Fruit fly (Drosophila melanogaster) whole organism, pupa: Measurements from ENCODE around the gene CG4998.

ENCODE experiments used
- CG14655 ChIP-seq: fragments of 200-800 bp; sonication (Bioruptor generic); optimal IDR thresholded peaks from 3 replicates; lab custom pipeline; 2017; ENCODE audit warnings: mild to moderate bottlenecking, missing biosample characterization, missing genetic modification reagents, missing genetic modification characterization
- CG15710 ChIP-seq: fragments of 200-800 bp; sonication (Bioruptor generic); optimal IDR thresholded peaks from 2 replicates; lab custom pipeline; 2018; ENCODE audit warnings: missing biosample characterization, mild to moderate bottlenecking, missing genetic modification characterization, moderate library complexity
- CG32121 ChIP-seq: fragments of 200-800 bp; sonication (Bioruptor generic); IDR thresholded peaks from 2 replicates; pipeline ENCODE4 v1.3.6; 2022; ENCODE audit warnings: missing biosample characterization, missing genetic modification characterization
- CG4496 ChIP-seq: fragments of 200-800 bp; sonication (Bioruptor generic); IDR thresholded peaks from 3 replicates; pipeline ENCODE4 v1.3.6; 2022; ENCODE audit warnings: missing biosample characterization, missing genetic modification characterization
- Ets98B ChIP-seq: fragments of 200-800 bp; sonication (Bioruptor generic); IDR thresholded peaks from 2 replicates; pipeline ENCODE4 v1.3.6; 2022; ENCODE audit warnings: missing biosample characterization, missing genetic modification characterization
- Pif1A ChIP-seq: fragments of 200-800 bp; sonication (Bioruptor generic); optimal IDR thresholded peaks from 3 replicates; lab custom pipeline; 2016; ENCODE audit warnings: missing biosample characterization, missing genetic modification characterization
- Pif1B ChIP-seq: fragments of 200-800 bp; sonication (Bioruptor generic); optimal IDR thresholded peaks from 3 replicates; lab custom pipeline; 2016; ENCODE audit warnings: missing biosample characterization, missing genetic modification characterization
- fd96Ca ChIP-seq: fragments of 200-800 bp; sonication (Bioruptor generic); IDR thresholded peaks from 3 replicates; pipeline ENCODE4 v1.3.6; 2022; ENCODE audit warnings: missing biosample characterization, missing genetic modification characterization

DNA sequence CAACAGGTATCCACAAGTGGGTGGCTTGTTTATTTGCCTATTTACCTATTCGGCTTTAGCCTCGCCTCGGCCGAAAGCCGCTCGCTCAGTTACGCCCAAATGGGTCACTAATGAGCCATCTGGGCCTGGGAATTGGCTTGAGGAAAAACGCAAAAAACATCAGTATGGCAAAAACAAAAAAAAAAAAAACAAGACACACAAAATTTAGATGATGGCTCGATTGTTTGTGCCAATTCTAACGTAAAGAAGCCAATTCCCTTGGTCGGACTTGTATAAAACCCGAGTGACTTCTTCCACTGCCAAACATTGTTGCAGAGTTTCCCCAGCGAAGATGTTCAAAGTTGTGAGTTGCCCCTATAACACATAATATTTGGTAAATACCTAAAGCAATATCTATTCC, 37.6 kb upstream of the CG4998 start, which contains the start of gene CG4982:
- TF ChIP-seq fd96Ca, result no peak
- TF ChIP-seq CG14655 (GFP tag; lab: Kevin White, UChicago), result no peak
- TF ChIP-seq Ets98B (GFP tag; lab: Robert Waterston, UW), result no peak
- no peak for TF ChIP-seq Pif1B (GFP tag; lab: Kevin White, UChicago)
- TF ChIP-seq Pif1A, result no peak
- TF ChIP-seq CG32121 (GFP tag; lab: Robert Waterston, UW), result no peak
- no peak for TF ChIP-seq CG4496 (GFP tag; lab: Robert Waterston, UW)
- no peak for TF ChIP-seq CG15710 (tag; lab: Kevin White, UChicago)
